Worm (Caenorhabditis elegans): ENCODE data around the gene C17G1.5.

DNA sequence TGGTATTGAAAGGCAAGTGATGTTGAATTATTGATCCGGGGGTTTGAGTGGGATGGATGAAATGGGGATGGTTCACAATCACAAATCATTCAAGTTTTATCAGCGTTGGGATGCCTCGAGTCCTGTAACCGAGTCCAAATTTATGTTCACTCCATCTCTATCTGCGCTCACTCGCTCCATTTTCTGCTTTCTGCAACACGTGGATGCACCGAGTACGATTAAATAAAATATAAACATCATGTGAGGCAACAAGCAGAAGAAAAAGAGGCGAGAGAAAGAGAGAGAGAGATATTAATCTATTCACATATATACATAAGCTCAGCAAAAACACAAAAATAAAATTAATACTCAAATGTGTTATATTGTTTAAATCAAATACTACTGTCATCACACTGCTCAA is 54.5 kb downstream of the C17G1.5 start:
- TF ChIP-seq pha-4 (tag; optimal IDR thresholded peaks at IDR 0.05) (no peak), ces-1 (GFP tag; optimal IDR thresholded peaks at IDR 0.05) (no peak), elt-3 (tag; optimal IDR thresholded peaks at IDR 0.05) (no peak), flh-1 (GFP tag; optimal IDR thresholded peaks at IDR 0.05) (no peak), unc-62 (GFP tag; optimal IDR thresholded peaks at IDR 0.05) (no peak), nhr-237 (tag; optimal IDR thresholded peaks at IDR 0.05) (no peak), elt-1 (tag; optimal IDR thresholded peaks at IDR 0.05; ENCODE audit: borderline replicate concordance, insufficient read depth) (no peak), blmp-1 (tag; optimal IDR thresholded peaks at IDR 0.05) (no peak), nhr-76 (tag; optimal IDR thresholded peaks at IDR 0.05) (no peak), ztf-11 (tag; optimal IDR thresholded peaks at IDR 0.05) (no peak), lin-13 (tag; optimal IDR thresholded peaks at IDR 0.05) (no peak)

Data from whole organism, mixed stage, embryonic.